Fruit fly (Drosophila melanogaster) whole organism, prepupa: ENCODE measurements around the gene CG4766.
A peak's percentile ranks its signal among the peaks of the same experiment; 100 is the strongest.

Experiments
- Blimp-1 ChIP-seq: fragments of 200-800 bp; sonication (Bioruptor generic); optimal IDR thresholded peaks from 3 replicates; lab custom pipeline; 2017; ENCODE audit warnings: missing biosample characterization, missing genetic modification characterization, mild to moderate bottlenecking, moderate library complexity, missing genetic modification reagents
- CG10669 ChIP-seq: fragments of 200-800 bp; sonication (Bioruptor generic); optimal IDR thresholded peaks from 3 replicates; lab custom pipeline; 2018; ENCODE audit warnings: missing biosample characterization, mild to moderate bottlenecking, missing genetic modification characterization, moderate library complexity
- CG11294 ChIP-seq: fragments of 200-800 bp; sonication (Bioruptor generic); IDR thresholded peaks from 2 replicates; pipeline ENCODE4 v1.3.6; 2022; ENCODE audit warnings: missing biosample characterization, missing genetic modification characterization
- CG11762 ChIP-seq: fragments of 200-800 bp; sonication (Bioruptor generic); optimal IDR thresholded peaks from 3 replicates; lab custom pipeline; 2016; ENCODE audit warnings: missing biosample characterization, missing genetic modification characterization; ENCODE audit not compliant: insufficient read depth
- CG11902 ChIP-seq: fragments of 200-800 bp; sonication (Bioruptor generic); optimal IDR thresholded peaks from 3 replicates; lab custom pipeline; 2016; ENCODE audit warnings: missing biosample characterization, missing genetic modification characterization
- CG15336 ChIP-seq: fragments of 200-800 bp; sonication (Bioruptor generic); IDR thresholded peaks from 2 replicates; pipeline ENCODE4 v1.3.6; 2022; ENCODE audit warnings: missing biosample characterization, missing genetic modification characterization
- CG1621 ChIP-seq: fragments of 200-800 bp; sonication (Bioruptor generic); optimal IDR thresholded peaks from 3 replicates; lab custom pipeline; 2018; ENCODE audit warnings: missing biosample characterization, mild to moderate bottlenecking, missing genetic modification characterization
- CG16779 ChIP-seq: fragments of 200-800 bp; sonication (Bioruptor generic); optimal IDR thresholded peaks from 3 replicates; lab custom pipeline; 2017; ENCODE audit warnings: missing biosample characterization, mild to moderate bottlenecking, missing genetic modification characterization
- CG3032 ChIP-seq: fragments of 200-800 bp; optimal IDR thresholded peaks from 2 replicates; lab custom pipeline; 2019; ENCODE audit warnings: missing biosample characterization, mild to moderate bottlenecking, missing genetic modification characterization, moderate library complexity
- CG31627 ChIP-seq: fragments of 200-800 bp; sonication (Bioruptor generic); optimal IDR thresholded peaks from 3 replicates; lab custom pipeline; 2016; ENCODE audit warnings: missing biosample characterization, missing genetic modification characterization
- CG32006 ChIP-seq: fragments of 200-800 bp; sonication (Bioruptor generic); optimal IDR thresholded peaks from 3 replicates; lab custom pipeline; 2017; ENCODE audit warnings: missing biosample characterization, mild to moderate bottlenecking, missing genetic modification characterization
- CG34406 ChIP-seq: fragments of 200-800 bp; sonication (Bioruptor generic); optimal IDR thresholded peaks from 3 replicates; lab custom pipeline; 2016; ENCODE audit warnings: missing biosample characterization, missing genetic modification characterization
- CG3919 ChIP-seq: fragments of 200-800 bp; sonication (Bioruptor generic); optimal IDR thresholded peaks from 3 replicates; lab custom pipeline; 2016; ENCODE audit warnings: missing biosample characterization, missing genetic modification characterization
- CG4318 ChIP-seq: fragments of 200-800 bp; sonication (Bioruptor generic); optimal IDR thresholded peaks from 3 replicates; lab custom pipeline; 2017; ENCODE audit warnings: missing biosample characterization, mild to moderate bottlenecking, missing genetic modification characterization
- CG6163 ChIP-seq: fragments of 200-800 bp; sonication (Bioruptor generic); IDR thresholded peaks from 3 replicates; pipeline ENCODE4 v1.3.6; 2022; ENCODE audit warnings: missing biosample characterization, missing genetic modification characterization
- CG6792 ChIP-seq: fragments of 200-800 bp; sonication (Bioruptor generic); optimal IDR thresholded peaks from 3 replicates; lab custom pipeline; 2016; ENCODE audit warnings: missing biosample characterization, missing genetic modification characterization
- CG6808 ChIP-seq: fragments of 200-800 bp; sonication (Bioruptor generic); optimal IDR thresholded peaks from 3 replicates; lab custom pipeline; 2017; ENCODE audit warnings: missing biosample characterization, missing genetic modification characterization, mild to moderate bottlenecking, moderate library complexity, missing genetic modification reagents
- CG6854 ChIP-seq: fragments of 200-800 bp; sonication (Bioruptor generic); optimal IDR thresholded peaks from 2 replicates; lab custom pipeline; 2017; ENCODE audit warnings: missing biosample characterization, mild to moderate bottlenecking, missing genetic modification characterization
- CG8119 ChIP-seq: fragments of 200-800 bp; sonication (Bioruptor generic); IDR thresholded peaks from 3 replicates; pipeline ENCODE4 v1.3.6; 2022; ENCODE audit warnings: missing biosample characterization, missing genetic modification characterization
- CG8319 ChIP-seq: fragments of 200-800 bp; sonication (Bioruptor generic); optimal IDR thresholded peaks from 3 replicates; lab custom pipeline; 2016; ENCODE audit warnings: missing biosample characterization, missing genetic modification characterization
- CG8632 ChIP-seq: fragments of 200-800 bp; sonication (Bioruptor generic); optimal IDR thresholded peaks from 3 replicates; lab custom pipeline; 2016; ENCODE audit warnings: missing biosample characterization, missing genetic modification characterization
- CG9139 ChIP-seq: fragments of 200-800 bp; sonication (Bioruptor generic); optimal IDR thresholded peaks from 3 replicates; lab custom pipeline; 2017; ENCODE audit warnings: missing biosample characterization, mild to moderate bottlenecking, missing genetic modification characterization
- Eip78C ChIP-seq: fragments of 200-800 bp; sonication (Bioruptor generic); peaks from one replicate; lab custom pipeline; 2016; ENCODE audit warnings: missing biosample characterization, missing genetic modification characterization
- Eip93F ChIP-seq: fragments of 200-800 bp; sonication (Bioruptor generic); optimal IDR thresholded peaks from 2 replicates; lab custom pipeline; 2016; ENCODE audit warnings: missing biosample characterization, mild to moderate bottlenecking, missing genetic modification characterization
- Ets21C ChIP-seq: fragments of 200-800 bp; sonication (Bioruptor generic); optimal IDR thresholded peaks from 3 replicates; lab custom pipeline; 2016; ENCODE audit warnings: missing biosample characterization, missing genetic modification characterization
- Ets96B ChIP-seq: fragments of 200-800 bp; optimal IDR thresholded peaks from 2 replicates; lab custom pipeline; 2019; ENCODE audit warnings: missing biosample characterization, mild to moderate bottlenecking, missing genetic modification characterization, moderate library complexity
- Gug ChIP-seq: fragments of 200-800 bp; sonication (Bioruptor generic); IDR thresholded peaks from 2 replicates; pipeline ENCODE4 v1.3.6; 2022; ENCODE audit warnings: missing biosample characterization, missing genetic modification characterization
- Hr38 ChIP-seq: sonication (Bioruptor generic); optimal IDR thresholded peaks from 2 replicates; lab custom pipeline; 2016; ENCODE audit warnings: missing biosample characterization, missing genetic modification characterization
- Hr39 ChIP-seq: fragments of 200-800 bp; sonication (Bioruptor generic); optimal IDR thresholded peaks from 2 replicates; lab custom pipeline; 2016; ENCODE audit warnings: missing biosample characterization, missing genetic modification characterization
- Hr4 ChIP-seq: fragments of 200-800 bp; sonication (Bioruptor generic); optimal IDR thresholded peaks from 3 replicates; lab custom pipeline; 2016; ENCODE audit warnings: missing biosample characterization, missing genetic modification characterization
- Met ChIP-seq: fragments of 200-800 bp; sonication (Bioruptor generic); optimal IDR thresholded peaks from 3 replicates; lab custom pipeline; 2016; ENCODE audit warnings: missing biosample characterization, missing genetic modification characterization
- OdsH ChIP-seq: fragments of 200-800 bp; sonication (Bioruptor generic); optimal IDR thresholded peaks from 3 replicates; lab custom pipeline; 2016; ENCODE audit warnings: missing biosample characterization, missing genetic modification characterization
- Smox ChIP-seq: fragments of 200-800 bp; sonication (Bioruptor generic); optimal IDR thresholded peaks from 3 replicates; lab custom pipeline; 2016; ENCODE audit warnings: missing biosample characterization, missing genetic modification characterization
- Sox102F ChIP-seq: fragments of 200-800 bp; sonication (Bioruptor generic); optimal IDR thresholded peaks from 2 replicates; lab custom pipeline; 2016; ENCODE audit warnings: missing biosample characterization, mild to moderate bottlenecking, missing genetic modification characterization
- achi ChIP-seq: fragments of 200-800 bp; sonication (Bioruptor generic); optimal IDR thresholded peaks from 3 replicates; lab custom pipeline; 2016; ENCODE audit warnings: missing biosample characterization, missing genetic modification characterization
- acj6 ChIP-seq: fragments of 200-800 bp; sonication (Bioruptor generic); optimal IDR thresholded peaks from 3 replicates; lab custom pipeline; 2016; ENCODE audit warnings: missing biosample characterization, missing genetic modification characterization
- cyc ChIP-seq: fragments of 200-800 bp; sonication (Bioruptor generic); optimal IDR thresholded peaks from 3 replicates; lab custom pipeline; 2016; ENCODE audit warnings: missing biosample characterization, missing genetic modification characterization
- dac ChIP-seq: fragments of 200-800 bp; sonication (Bioruptor generic); optimal IDR thresholded peaks from 2 replicates; lab custom pipeline; 2017; ENCODE audit warnings: missing biosample characterization, mild to moderate bottlenecking, missing genetic modification characterization
- dsx ChIP-seq: fragments of 200-800 bp; optimal IDR thresholded peaks from 3 replicates; lab custom pipeline; 2019; ENCODE audit warnings: missing biosample characterization, mild to moderate bottlenecking, missing genetic modification characterization, moderate library complexity; ENCODE audit not compliant: poor library complexity, severe bottlenecking
- eg ChIP-seq: fragments of 200-800 bp; sonication (Bioruptor generic); IDR thresholded peaks from 3 replicates; pipeline ENCODE4 v1.3.6; 2022; ENCODE audit warnings: missing biosample characterization, missing genetic modification characterization
- esn ChIP-seq: fragments of 200-800 bp; sonication (Bioruptor generic); optimal IDR thresholded peaks from 2 replicates; lab custom pipeline; 2016; ENCODE audit warnings: missing biosample characterization, mild to moderate bottlenecking, missing genetic modification characterization, moderate library complexity
- fd85E ChIP-seq: fragments of 200-800 bp; sonication (Bioruptor generic); optimal IDR thresholded peaks from 3 replicates; lab custom pipeline; 2016; ENCODE audit warnings: missing biosample characterization, missing genetic modification characterization
- fkh ChIP-seq: fragments of 200-800 bp; sonication (Bioruptor generic); optimal IDR thresholded peaks from 3 replicates; lab custom pipeline; 2017; ENCODE audit warnings: missing biosample characterization, mild to moderate bottlenecking, missing genetic modification characterization, moderate library complexity
- net ChIP-seq: fragments of 200-800 bp; sonication (Bioruptor generic); optimal IDR thresholded peaks from 3 replicates; lab custom pipeline; 2016; ENCODE audit warnings: missing biosample characterization, missing genetic modification characterization
- pdm3 ChIP-seq: fragments of 200-800 bp; sonication (Bioruptor generic); optimal IDR thresholded peaks from 3 replicates; lab custom pipeline; 2016; ENCODE audit warnings: missing biosample characterization, missing genetic modification characterization
- ss ChIP-seq, 2 experiments: fragments of 200-800 bp; sonication (Bioruptor generic); optimal IDR thresholded peaks; 2 replicates in 1 of 2; 3 replicates in 1 of 2; lab custom pipeline; 2017 to 2018; ENCODE audit warnings: mild to moderate bottlenecking in 2 of 2, missing biosample characterization in 2 of 2, missing genetic modification characterization in 2 of 2, moderate library complexity in 1 of 2
- svp ChIP-seq: fragments of 200-800 bp; sonication (Bioruptor generic); peaks from one replicate; lab custom pipeline; 2016; ENCODE audit warnings: missing biosample characterization, missing genetic modification characterization
- topi ChIP-seq: fragments of 200-800 bp; sonication (Bioruptor generic); optimal IDR thresholded peaks from 3 replicates; lab custom pipeline; 2016; ENCODE audit warnings: missing biosample characterization, missing genetic modification characterization
- vri ChIP-seq: fragments of 200-800 bp; sonication (Bioruptor generic); optimal IDR thresholded peaks from 3 replicates; lab custom pipeline; 2016; ENCODE audit warnings: missing biosample characterization, mild to moderate bottlenecking, missing genetic modification characterization

The CG4766 gene

dm6 chrX:6027846-6028245 is 27.2 kb upstream of the CG4766 start (continued):
- TF ChIP-seq vri (GFP tag; lab: Kevin White, UChicago): no peak
- TF ChIP-seq CG9139 (GFP tag; lab: Kevin White, UChicago): peak; percentile 21
- TF ChIP-seq CG3919: peak; percentile 60
- peak; percentile 40 for TF ChIP-seq CG34406 (GFP tag; lab: Kevin White, UChicago)
- TF ChIP-seq pdm3 (GFP tag; lab: Kevin White, UChicago): peak; percentile 59
- TF ChIP-seq CG15336 (GFP tag; lab: Robert Waterston, UW): peak; percentile 81
- peak; percentile 23 for TF ChIP-seq CG6792 (GFP tag; lab: Kevin White, UChicago)
- TF ChIP-seq Ets21C (GFP tag; lab: Kevin White, UChicago): no peak
- TF ChIP-seq topi: peak; percentile 35
- TF ChIP-seq Sox102F (GFP tag; lab: Kevin White, UChicago): peak; percentile 25
- no peak for TF ChIP-seq CG4318
- peak; percentile 3 for TF ChIP-seq CG8319 (GFP tag; lab: Kevin White, UChicago)
- no peak for TF ChIP-seq CG31627 (GFP tag; lab: Kevin White, UChicago)
- TF ChIP-seq, all 60 proteins: peak for 48

dm6 chrX:6024638-6025037 is 24.0 kb upstream of the CG4766 start:
- TF ChIP-seq CG8319 (GFP tag; lab: Kevin White, UChicago) (peak; percentile 36), cyc (GFP tag; lab: Kevin White, UChicago) (peak; percentile 77), CG10669 (GFP tag; lab: Kevin White, UChicago) (peak; percentile 67), Smox (peak; percentile 72), CG32006 (GFP tag; lab: Kevin White, UChicago) (no peak), CG11902 (GFP tag; lab: Kevin White, UChicago) (peak; percentile 69), CG11294 (GFP tag; lab: Robert Waterston, UW) (no peak), Ets96B (peak; percentile 59), svp (GFP tag; lab: Kevin White, UChicago) (peak; percentile 87), CG6163 (peak; percentile 57; the same call in 2 of the 3 replicates), Sox102F (GFP tag; lab: Kevin White, UChicago) (peak; percentile 70), Hr38 (no peak), CG8632 (GFP tag; lab: Kevin White, UChicago) (peak; percentile 59), dsx (GFP tag; lab: Kevin White, UChicago) (peak; percentile 55), fd85E (peak; percentile 23), dac (GFP tag; lab: Kevin White, UChicago) (no peak), CG16779 (no peak), CG6792 (GFP tag; lab: Kevin White, UChicago) (peak; percentile 77), CG4318 (no peak), vri (GFP tag; lab: Kevin White, UChicago) (peak; percentile 59), fkh (GFP tag; lab: Kevin White, UChicago) (no peak), Met (peak; percentile 80), Gug (GFP tag; lab: Robert Waterston, UW) (no peak), esn (peak; percentile 74), CG1621 (tag; lab: Kevin White, UChicago) (peak; percentile 59), CG3032 (tag; lab: Kevin White, UChicago) (peak; percentile 65), topi (peak; percentile 73), Hr39 (GFP tag; lab: Kevin White, UChicago) (peak; percentile 78), net (peak; percentile 55), acj6 (GFP tag; lab: Kevin White, UChicago) (peak; percentile 62), Blimp-1 (GFP tag; lab: Kevin White, UChicago) (no peak), ss (GFP tag; optimal IDR thresholded peaks at IDR 0.05; lab: Kevin White, UChicago) (peak in 1 of 2 experiments; percentile 66), OdsH (GFP tag; lab: Kevin White, UChicago) (peak; percentile 56), CG6854 (GFP tag; lab: Kevin White, UChicago) (peak; percentile 73), CG8119 (GFP tag; lab: Robert Waterston, UW) (no peak), CG6808 (peak; percentile 27), CG11762 (GFP tag; lab: Kevin White, UChicago) (peak; percentile 35), achi (GFP tag; lab: Kevin White, UChicago) (peak; percentile 52), Eip93F (GFP tag; lab: Kevin White, UChicago) (no peak), Ets21C (GFP tag; lab: Kevin White, UChicago) (peak; percentile 63), eg (no peak), Eip78C (GFP tag; lab: Kevin White, UChicago) (peak; percentile 87), CG34406 (GFP tag; lab: Kevin White, UChicago) (peak; percentile 63), Hr4 (no peak), CG9139 (GFP tag; lab: Kevin White, UChicago) (peak; percentile 25)
